Fruit fly (Drosophila melanogaster): ENCODE data around the gene CG15211.

The CG15211 gene

dm6 chrX:10814113-10814512 is 41.8 kb downstream of the CG15211 start (continued):
- TF ChIP-seq bbx (GFP tag; IDR thresholded peaks at IDR 0.05; ENCODE audit: partially characterized antibody) (no peak), CG14050 (GFP tag; IDR thresholded peaks at IDR 0.05) (no peak), Sin3A (optimal IDR thresholded peaks at IDR 0.05) (no peak)

dm6 chrX:10814832-10815372 is 42.6 kb downstream of the CG15211 start:
- TF ChIP-seq CG17359 (tag; optimal IDR thresholded peaks at IDR 0.05) (peak; percentile 76), crol (GFP tag; IDR thresholded peaks at IDR 0.05) (peak; percentile 95), cg (GFP tag; optimal IDR thresholded peaks at IDR 0.05) (peak; percentile 43), sisA (GFP tag; IDR thresholded peaks at IDR 0.05) (0 out of 2 replicates have a peak, but pooled peaks have one; percentile 10), CG32772 (GFP tag; IDR thresholded peaks at IDR 0.05) (peak; percentile 51; the same call in 1 of the 2 replicates), gfzf (GFP tag; optimal IDR thresholded peaks at IDR 0.05) (no peak), CG15514 (GFP tag; optimal IDR thresholded peaks at IDR 0.05) (no peak), slbo (GFP tag; IDR thresholded peaks at IDR 0.05) (peak; percentile 27; the same call in 1 of the 2 replicates), seq (GFP tag; IDR thresholded peaks at IDR 0.05) (no peak), CG4820 (GFP tag; optimal IDR thresholded peaks at IDR 0.05) (peak; percentile 12), rib (GFP tag; IDR thresholded peaks at IDR 0.05) (no peak), sc (optimal IDR thresholded peaks at IDR 0.05) (no peak), sc (GFP tag; optimal IDR thresholded peaks at IDR 0.05) (no peak), Atf6 (GFP tag; IDR thresholded peaks at IDR 0.05) (0 out of 2 replicates have a peak, but pooled peaks have one; percentile 6), bcd (GFP tag; optimal IDR thresholded peaks at IDR 0.05) (peak; percentile 6), Dfd (GFP tag; optimal IDR thresholded peaks at IDR 0.05) (no peak), CG6254 (GFP tag; optimal IDR thresholded peaks at IDR 0.05) (peak; percentile 84), CG6791 (GFP tag; IDR thresholded peaks at IDR 0.05; ENCODE audit: partially characterized antibody) (0 out of 3 replicates have a peak, but pooled peaks have one; percentile 36), Atf3 (GFP tag; optimal IDR thresholded peaks at IDR 0.05) (peak; percentile 23), BEAF-32 (GFP tag; optimal IDR thresholded peaks at IDR 0.05) (no peak), CG31224 (GFP tag; IDR thresholded peaks at IDR 0.05) (no peak), p53 (GFP tag; optimal IDR thresholded peaks at IDR 0.05) (peak; percentile 1), Hsf (GFP tag; optimal IDR thresholded peaks at IDR 0.05) (peak; percentile 1), CG1529 (GFP tag; optimal IDR thresholded peaks at IDR 0.05) (peak; percentile 23), amos (GFP tag; IDR thresholded peaks at IDR 0.05; ENCODE audit: partially characterized antibody) (0 out of 2 replicates have a peak, but pooled peaks have one; percentile 25), dysf (GFP tag; IDR thresholded peaks at IDR 0.05) (0 out of 3 replicates have a peak, but pooled peaks have one; percentile 17), lilli (GFP tag; optimal IDR thresholded peaks at IDR 0.05) (no peak), zf30C (GFP tag; optimal IDR thresholded peaks at IDR 0.05) (peak; percentile 78), CG12071 (GFP tag; optimal IDR thresholded peaks at IDR 0.05) (no peak), CG14014 (GFP tag; IDR thresholded peaks at IDR 0.05) (peak; percentile 15; the same call in 1 of the 2 replicates), CG2116 (GFP tag; optimal IDR thresholded peaks at IDR 0.05) (no peak), CG10565 (GFP tag; optimal IDR thresholded peaks at IDR 0.05) (no peak), ATbp (GFP tag; optimal IDR thresholded peaks at IDR 0.05) (peak; percentile 32), z (GFP tag; IDR thresholded peaks at IDR 0.05) (peak; percentile 79; the same call in 2 of the 3 replicates), CG17385 (GFP tag; optimal IDR thresholded peaks at IDR 0.05) (peak; percentile 75), CG11247 (GFP tag; IDR thresholded peaks at IDR 0.05) (no peak), CG2199 (GFP tag; IDR thresholded peaks at IDR 0.05) (peak; percentile 65), CG3281 (GFP tag; optimal IDR thresholded peaks at IDR 0.05) (no peak), ci (GFP tag; IDR thresholded peaks at IDR 0.05) (peak; percentile 47; the same call in 2 of the 3 replicates), h (optimal IDR thresholded peaks at IDR 0.05) (no peak), lab (GFP tag; optimal IDR thresholded peaks at IDR 0.05) (peak; percentile 2), CG4360 (GFP tag; IDR thresholded peaks at IDR 0.05) (peak; percentile 14; the same call in 1 of the 2 replicates)
